Fruit fly (Drosophila melanogaster) whole organism: ENCODE measurements around the gene CG6878.
A peak's percentile ranks its signal among the peaks of the same experiment; 100 is the strongest.

Experiments used
- CG8478 ChIP-seq: fragments of >200 bp; optimal IDR thresholded peaks from 2 replicates; lab custom pipeline; 2018; ENCODE audit warnings: inconsistent platforms
- Dll ChIP-seq: fragments of >200 bp; optimal IDR thresholded peaks from 2 replicates; lab custom pipeline; 2017
- EcR ChIP-seq, 2 experiments: fragments of >200 bp; optimal IDR thresholded peaks; 2 replicates each; lab custom pipeline; 2017; ENCODE audit warnings: missing biosample characterization in 2 of 2, missing genetic modification characterization in 2 of 2, missing genetic modification reagents in 2 of 2
- pan ChIP-seq: fragments of >200 bp; optimal IDR thresholded peaks from 2 replicates; lab custom pipeline; 2017
- psq ChIP-seq: fragments of >200 bp; optimal IDR thresholded peaks from 2 replicates; lab custom pipeline; 2017
- usp ChIP-seq: fragments of >200 bp; optimal IDR thresholded peaks from 2 replicates; lab custom pipeline; 2017; ENCODE audit warnings: missing biosample characterization, missing genetic modification characterization, mixed read lengths

Gene CG6878

dm6 chr3L:15161549-15161948, at the start of gene CG6878:
Gene CG6878 (plus strand): TSS chr3L:15161817.
- TF ChIP-seq EcR (GFP tag; optimal IDR thresholded peaks at IDR 0.05; lab: Kevin White, UChicago) = no peak
- TF ChIP-seq usp (GFP tag; lab: Kevin White, UChicago) = no peak
- no peak for TF ChIP-seq Dll
- no peak for TF ChIP-seq psq (lab: Kevin White, UChicago)
- TF ChIP-seq pan (lab: Kevin White, UChicago) = no peak
- TF ChIP-seq CG8478 (lab: Kevin White, UChicago) = no peak

dm6 chr3L:15113257-15113656, 48.4 kb upstream of the CG6878 start, which contains the start of gene CG13458:
Gene CG13458 (plus strand): TSS chr3L:15113557.
- TF ChIP-seq usp (GFP tag; lab: Kevin White, UChicago) (no peak), psq (lab: Kevin White, UChicago) (no peak), pan (lab: Kevin White, UChicago) (no peak), Dll (no peak), CG8478 (lab: Kevin White, UChicago) (no peak), EcR (GFP tag; optimal IDR thresholded peaks at IDR 0.05; lab: Kevin White, UChicago) (no peak)

dm6 chr3L:15116536-15116935, 45.1 kb upstream of the CG6878 start, which contains the start of gene Cep135:
Gene Cep135 (plus strand): TSS chr3L:15116737.
- TF ChIP-seq usp (GFP tag; lab: Kevin White, UChicago) (no peak), CG8478 (lab: Kevin White, UChicago) (no peak), pan (lab: Kevin White, UChicago) (no peak), Dll (no peak), psq (lab: Kevin White, UChicago) (no peak), EcR (GFP tag; optimal IDR thresholded peaks at IDR 0.05; lab: Kevin White, UChicago) (no peak)

- TF ChIP-seq pan (lab: Kevin White, UChicago) (no peak), EcR (GFP tag; optimal IDR thresholded peaks at IDR 0.05; lab: Kevin White, UChicago) (no peak), usp (GFP tag; lab: Kevin White, UChicago) (no peak), psq (lab: Kevin White, UChicago) (no peak), CG8478 (lab: Kevin White, UChicago) (no peak), Dll (no peak)
These were observed 40.3 kb upstream of the CG6878 start, which contains the start of gene CG32847 for dm6 chr3L:15121272-15121671. Gene CG32847 (plus strand): TSS chr3L:15121572.

dm6 chr3L:15123736-15124135, 37.9 kb upstream of the CG6878 start:
- TF ChIP-seq EcR (GFP tag; optimal IDR thresholded peaks at IDR 0.05; lab: Kevin White, UChicago) = no peak
- no peak for TF ChIP-seq usp (GFP tag; lab: Kevin White, UChicago)

dm6 chr3L:15125077-15125652, 36.5 kb upstream of the CG6878 start, which contains the start of gene CG16959:
Gene CG16959 (minus strand): TSS chr3L:15125321.
- TF ChIP-seq CG8478 (lab: Kevin White, UChicago) (no peak), pan (lab: Kevin White, UChicago) (no peak), psq (lab: Kevin White, UChicago) (no peak), usp (GFP tag; lab: Kevin White, UChicago) (no peak), EcR (GFP tag; optimal IDR thresholded peaks at IDR 0.05; lab: Kevin White, UChicago) (peak in 1 of 2 experiments; percentile 49)

dm6 chr3L:15125717-15126116, 35.9 kb upstream of the CG6878 start:
- TF ChIP-seq EcR (GFP tag; optimal IDR thresholded peaks at IDR 0.05; lab: Kevin White, UChicago) = no peak

dm6 chr3L:15131278-15131677, 30.3 kb upstream of the CG6878 start, which contains the start of gene CG13457:
Gene CG13457 (minus strand): TSS chr3L:15131378.
- TF ChIP-seq Dll (no peak), usp (GFP tag; lab: Kevin White, UChicago) (no peak), EcR (GFP tag; optimal IDR thresholded peaks at IDR 0.05; lab: Kevin White, UChicago) (no peak), psq (lab: Kevin White, UChicago) (no peak), pan (lab: Kevin White, UChicago) (no peak), CG8478 (lab: Kevin White, UChicago) (no peak)

- TF ChIP-seq Dll = no peak
- TF ChIP-seq CG8478 (lab: Kevin White, UChicago) = no peak
- TF ChIP-seq pan (lab: Kevin White, UChicago) = no peak
- TF ChIP-seq psq (lab: Kevin White, UChicago) = no peak
- no peak for TF ChIP-seq usp (GFP tag; lab: Kevin White, UChicago)
- TF ChIP-seq EcR (GFP tag; optimal IDR thresholded peaks at IDR 0.05; lab: Kevin White, UChicago) = no peak
These were observed 24.7 kb upstream of the CG6878 start, which contains the start of gene CG12316 for dm6 chr3L:15136659-15137572. Gene CG12316 (minus strand): TSS chr3L:15136934.

- TF ChIP-seq CG8478 (lab: Kevin White, UChicago) (no peak), Dll (no peak), psq (lab: Kevin White, UChicago) (no peak), EcR (GFP tag; optimal IDR thresholded peaks at IDR 0.05; lab: Kevin White, UChicago) (no peak), pan (lab: Kevin White, UChicago) (no peak), usp (GFP tag; lab: Kevin White, UChicago) (no peak)
These were observed 23.8 kb upstream of the CG6878 start for dm6 chr3L:15137790-15138189.

- no peak for TF ChIP-seq CG8478 (lab: Kevin White, UChicago)
- no peak for TF ChIP-seq usp (GFP tag; lab: Kevin White, UChicago)
These were observed 21.2 kb upstream of the CG6878 start for dm6 chr3L:15140268-15140957.
